Fruit fly (Drosophila melanogaster): ENCODE results near the gene Cp110.

DNA sequence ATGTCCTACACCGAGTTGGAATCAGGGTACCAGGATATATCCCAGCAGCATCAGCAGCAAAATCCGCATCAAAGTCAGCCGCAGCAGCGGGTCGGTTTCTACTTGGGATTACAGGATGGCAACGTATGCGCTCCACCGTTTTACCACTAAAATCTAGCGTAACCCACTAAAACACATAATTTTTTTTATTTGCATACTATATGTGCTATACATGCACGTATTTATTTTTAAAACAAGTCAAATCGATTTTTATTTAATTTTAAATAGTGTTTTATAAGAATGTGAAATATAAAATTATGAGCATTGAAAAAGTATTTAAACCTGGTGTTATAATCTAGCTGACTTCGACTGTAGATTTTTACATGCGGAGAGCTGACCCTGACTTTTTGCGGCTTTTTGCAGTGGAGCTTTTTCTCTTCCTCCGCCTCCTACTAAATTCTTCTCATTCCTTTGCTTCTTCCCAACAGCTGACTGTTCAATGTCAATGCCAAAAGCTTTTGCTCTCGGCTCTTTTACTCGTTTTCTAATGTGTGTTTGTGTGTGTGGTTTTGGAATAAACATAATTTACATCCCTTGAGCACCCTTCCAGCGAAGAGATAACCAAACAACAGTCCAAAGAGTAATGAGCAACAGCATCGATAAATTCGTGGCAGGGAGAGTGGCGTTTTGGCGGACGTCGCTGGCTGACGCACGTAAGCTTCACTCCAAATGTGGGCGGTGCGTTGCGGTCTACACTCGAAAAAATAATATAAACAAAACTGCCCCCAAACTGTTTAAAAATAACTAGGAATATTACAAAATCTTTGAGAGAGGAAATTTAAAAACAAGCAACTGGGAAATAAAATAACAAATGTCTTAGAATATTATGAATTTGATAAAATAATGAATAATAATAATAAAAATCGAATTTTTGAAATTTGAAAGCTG is 6.0 kb downstream of the Cp110 start:
- TF ChIP-seq EcR (GFP tag; optimal IDR thresholded peaks at IDR 0.05), result no peak
- no peak for TF ChIP-seq pan (optimal IDR thresholded peaks at IDR 0.05)
- no peak for TF ChIP-seq Dll (optimal IDR thresholded peaks at IDR 0.05)
- TF ChIP-seq psq (optimal IDR thresholded peaks at IDR 0.05), result no peak
